Worm (Caenorhabditis elegans): ENCODE data around the gene lias-1.

- no peak for TF ChIP-seq aly-2 (tag; optimal IDR thresholded peaks at IDR 0.05)
- TF ChIP-seq nhr-84 (tag; optimal IDR thresholded peaks at IDR 0.05) = no peak
- TF ChIP-seq dpl-1 (GFP tag; optimal IDR thresholded peaks at IDR 0.05) = no peak
- TF ChIP-seq nhr-237 (tag; optimal IDR thresholded peaks at IDR 0.05) = no peak
- no peak for TF ChIP-seq C34B4.2 (tag; optimal IDR thresholded peaks at IDR 0.05)
- no peak for TF ChIP-seq C04F5.9 (tag; optimal IDR thresholded peaks at IDR 0.05)
- TF ChIP-seq tbx-2 (tag; optimal IDR thresholded peaks at IDR 0.05) = no peak
Measured at ce11 chrIII:3498957-3499356, 5.9 kb downstream of the lias-1 start, which contains the start of gene M01F1.9.

Data from whole organism, L1 larva.